Worm (Caenorhabditis elegans): ENCODE data around the gene C46F9.6.

The C46F9.6 gene

DNA sequence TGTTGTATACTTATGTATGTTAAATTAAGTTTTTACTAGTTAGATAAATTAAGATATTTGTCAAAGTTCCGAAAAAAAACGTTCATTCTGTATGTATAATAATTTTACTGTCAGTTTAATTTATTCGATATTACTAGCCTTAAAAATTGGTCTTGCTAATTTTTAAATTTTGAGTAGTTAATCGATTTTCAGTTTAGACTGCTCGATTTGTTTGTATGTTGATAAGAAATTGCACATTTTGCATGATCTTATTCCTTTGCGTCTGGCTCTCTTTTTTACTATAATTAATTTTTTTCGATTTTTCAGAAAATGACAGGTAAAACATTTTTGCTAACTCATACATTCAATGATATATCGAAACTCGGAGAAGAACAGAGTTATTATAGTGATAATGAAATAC, 1.9 kb downstream of the C46F9.6 start, which contains the start of gene math-24:
TSS of gene math-24 (plus strand) at position 301 of the 400 bp plus-strand sequence.
- TF ChIP-seq zim-3 (tag; optimal IDR thresholded peaks at IDR 0.05): no peak
- no peak for TF ChIP-seq atf-7 (tag; optimal IDR thresholded peaks at IDR 0.05)
- no peak for TF ChIP-seq nfya-1 (tag; optimal IDR thresholded peaks at IDR 0.05; ENCODE audit: borderline replicate concordance, insufficient read depth)
- TF ChIP-seq dpff-1 (tag; optimal IDR thresholded peaks at IDR 0.05): no peak
- no peak for TF ChIP-seq lin-35 (GFP tag; optimal IDR thresholded peaks at IDR 0.05)
- no peak for TF ChIP-seq athp-1 (tag; optimal IDR thresholded peaks at IDR 0.05)
- no peak for TF ChIP-seq tbx-9 (tag; optimal IDR thresholded peaks at IDR 0.05; ENCODE audit: borderline replicate concordance)
- TF ChIP-seq lin-26 (GFP tag; IDR thresholded peaks at IDR 0.05): no peak
- TF ChIP-seq let-607 (tag; optimal IDR thresholded peaks at IDR 0.05): no peak
- no peak for TF ChIP-seq C17E4.6 (GFP tag; IDR thresholded peaks at IDR 0.05)
- no peak for TF ChIP-seq him-1 (tag; optimal IDR thresholded peaks at IDR 0.05)

DNA sequence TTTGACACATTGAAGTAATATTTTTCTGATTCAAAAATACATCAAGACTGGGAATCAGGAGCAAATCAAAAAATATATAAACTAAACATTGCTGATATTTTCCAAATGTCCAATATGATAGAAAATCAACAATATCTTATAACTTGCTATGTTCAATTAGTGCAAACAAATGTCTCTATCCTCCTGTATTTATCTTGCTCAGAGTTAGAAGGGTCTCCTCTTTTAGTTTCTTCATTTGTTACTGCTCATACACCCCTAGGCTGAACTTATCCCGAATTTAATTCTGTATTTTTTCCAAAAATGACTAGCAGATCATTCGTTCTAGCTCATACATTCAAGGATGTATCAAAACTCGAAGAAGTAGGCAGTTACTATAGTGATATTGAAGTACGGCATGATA, 3.9 kb downstream of the C46F9.6 start, which contains the start of gene math-23:
TSS of gene math-23 (plus strand) at position 301 of the 400 bp plus-strand sequence.
- TF ChIP-seq madf-8 (GFP tag; conservative IDR thresholded peaks at IDR 0.05): no peak
- TF ChIP-seq xnd-1 (tag; optimal IDR thresholded peaks at IDR 0.05): no peak
- no peak for TF ChIP-seq attf-3 (GFP tag; conservative IDR thresholded peaks at IDR 0.05)
- TF ChIP-seq rec-8 (tag; optimal IDR thresholded peaks at IDR 0.05): no peak
- no peak for TF ChIP-seq nfya-2 (GFP tag; IDR thresholded peaks at IDR 0.05)
- no peak for TF ChIP-seq F23B12.7 (tag; optimal IDR thresholded peaks at IDR 0.05; ENCODE audit: insufficient read depth)
- TF ChIP-seq F57C9.4 (tag; optimal IDR thresholded peaks at IDR 0.05): no peak
- no peak for TF ChIP-seq F33H1.4 (GFP tag; IDR thresholded peaks at IDR 0.05)
- no peak for TF ChIP-seq lir-1 (GFP tag; conservative IDR thresholded peaks at IDR 0.05)
- no peak for TF ChIP-seq atf-7 (tag; optimal IDR thresholded peaks at IDR 0.05)
- TF ChIP-seq cebp-1 (GFP tag; IDR thresholded peaks at IDR 0.05): no peak
- TF ChIP-seq cebp-1 (tag; optimal IDR thresholded peaks at IDR 0.05): no peak
- no peak for TF ChIP-seq ceh-40 (GFP tag; IDR thresholded peaks at IDR 0.05)
- no peak for TF ChIP-seq unc-130 (GFP tag; optimal IDR thresholded peaks at IDR 0.05)
- TF ChIP-seq fkh-3 (tag; optimal IDR thresholded peaks at IDR 0.05): no peak
- TF ChIP-seq nhr-27 (tag; optimal IDR thresholded peaks at IDR 0.05): no peak
- TF ChIP-seq lin-40 (tag; optimal IDR thresholded peaks at IDR 0.05): no peak
- no peak for TF ChIP-seq lin-35 (GFP tag; optimal IDR thresholded peaks at IDR 0.05)
- no peak for TF ChIP-seq B0019.2 (GFP tag; conservative IDR thresholded peaks at IDR 0.05)
- no peak for TF ChIP-seq cebp-2 (GFP tag; IDR thresholded peaks at IDR 0.05)
- no peak for TF ChIP-seq dpl-1 (GFP tag; optimal IDR thresholded peaks at IDR 0.05)

DNA sequence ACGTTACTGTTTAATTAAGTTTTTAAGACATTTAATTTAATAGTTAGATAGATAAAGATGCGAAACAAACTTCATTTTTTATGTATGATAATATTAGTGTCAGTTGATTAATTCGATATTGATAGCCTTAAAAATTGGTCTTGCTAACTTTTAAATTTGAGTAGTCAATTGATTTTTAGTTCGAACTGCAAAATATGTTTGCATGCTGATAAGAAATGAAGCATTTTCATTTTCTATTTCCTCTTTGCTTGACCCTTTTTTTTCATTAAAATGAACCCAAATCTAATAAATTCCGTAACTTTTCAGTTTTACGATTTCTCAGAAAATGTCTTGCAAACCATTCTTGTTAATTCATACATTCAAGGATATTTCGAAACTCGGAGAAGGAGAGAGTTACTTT, 7.1 kb downstream of the C46F9.6 start, which contains the start of gene math-22:
TSS of gene math-22 (plus strand) at position 301 of the 400 bp plus-strand sequence.
- no peak for TF ChIP-seq lsy-27 (tag; optimal IDR thresholded peaks at IDR 0.05; ENCODE audit: borderline replicate concordance, insufficient read depth)
- peak; percentile 3 for TF ChIP-seq nhr-80 (tag; optimal IDR thresholded peaks at IDR 0.05)

DNA sequence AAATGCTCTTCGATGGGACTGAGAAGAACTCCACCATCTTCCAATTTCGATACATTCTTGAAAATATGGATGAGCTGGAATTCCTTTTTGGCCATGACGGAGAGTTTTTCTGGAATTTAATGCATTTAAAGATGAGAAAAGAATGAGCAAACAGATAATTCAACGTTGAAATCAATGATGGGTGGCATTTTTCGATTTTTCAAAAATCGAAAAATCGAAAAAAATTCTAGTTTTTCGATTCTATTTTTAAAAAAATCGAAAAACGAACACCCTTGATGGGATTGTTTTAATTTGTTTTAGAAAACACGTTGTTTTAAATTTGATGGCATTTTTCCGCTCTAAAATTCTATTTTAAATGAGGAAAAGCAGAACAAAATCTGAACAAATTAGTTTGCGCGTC, 14.7 kb downstream of the C46F9.6 start, which contains the start of gene math-31:
TSS of gene math-31 (minus strand) at position 101 of the 400 bp plus-strand sequence.
- TF ChIP-seq bed-1 (GFP tag; IDR thresholded peaks at IDR 0.05) (no peak), attf-6 (GFP tag; IDR thresholded peaks at IDR 0.05) (no peak), zfh-2 (GFP tag; conservative IDR thresholded peaks at IDR 0.05) (no peak), unc-62 (GFP tag; optimal IDR thresholded peaks at IDR 0.05) (no peak), somi-1 (GFP tag; optimal IDR thresholded peaks at IDR 0.05) (no peak), pbrm-1 (GFP tag; IDR thresholded peaks at IDR 0.05) (no peak), ceh-91 (GFP tag; IDR thresholded peaks at IDR 0.05) (no peak), dpff-1 (tag; optimal IDR thresholded peaks at IDR 0.05) (no peak), athp-1 (tag; optimal IDR thresholded peaks at IDR 0.05) (no peak), lsl-1 (GFP tag; optimal IDR thresholded peaks at IDR 0.05) (no peak), cebp-1 (GFP tag; IDR thresholded peaks at IDR 0.05) (no peak), cebp-1 (tag; optimal IDR thresholded peaks at IDR 0.05) (no peak), pha-4 (tag; optimal IDR thresholded peaks at IDR 0.05) (no peak), snpc-1.3 (tag; optimal IDR thresholded peaks at IDR 0.05; ENCODE audit: insufficient read depth) (no peak), F23B12.7 (tag; optimal IDR thresholded peaks at IDR 0.05; ENCODE audit: insufficient read depth) (no peak), ccch-3 (GFP tag; optimal IDR thresholded peaks at IDR 0.05) (no peak), ets-4 (GFP tag; optimal IDR thresholded peaks at IDR 0.05) (no peak)
